Worm (Caenorhabditis elegans) whole organism, early embryonic: ENCODE data around the gene csn-1.
"Not testable (repeated sequence)": the region's sequence is repeated elsewhere in the genome, so short reads cannot be mapped to it uniquely, and the experiment has no call there.

Source experiments
- B0310.2 ChIP-seq: sonication (generic microtip); optimal IDR thresholded peaks from 2 replicates; lab custom pipeline; 2016; ENCODE audit warnings: mild to moderate bottlenecking, missing genetic modification characterization, missing compliant biosample characterization
- F13C5.2 ChIP-seq: sonication (generic microtip); optimal IDR thresholded peaks from 2 replicates; lab custom pipeline; 2017; ENCODE audit warnings: mild to moderate bottlenecking, missing genetic modification characterization, inconsistent platforms, missing compliant biosample characterization
- aly-1 ChIP-seq: sonication (generic microtip); optimal IDR thresholded peaks from 2 replicates; lab custom pipeline; 2016; ENCODE audit warnings: missing genetic modification characterization, missing compliant biosample characterization
- ama-1 ChIP-seq: fragments of 150-350 bp; optimal IDR thresholded peaks from 2 replicates; lab custom pipeline; 2014
- ceh-13 ChIP-seq: fragments of 200-800 bp; sonication (Bioruptor generic); optimal IDR thresholded peaks from 2 replicates; lab custom pipeline; 2018; ENCODE audit warnings: mild to moderate bottlenecking, missing genetic modification characterization, missing compliant biosample characterization
- ceh-36 ChIP-seq: sonication (generic microtip); optimal IDR thresholded peaks from 2 replicates; lab custom pipeline; 2016; ENCODE audit warnings: missing genetic modification characterization, inconsistent platforms, missing compliant biosample characterization
- ets-7 ChIP-seq: sonication (generic microtip); optimal IDR thresholded peaks from 2 replicates; lab custom pipeline; 2016; ENCODE audit warnings: missing genotype, missing genetic modification characterization, missing compliant biosample characterization
- flt-1 ChIP-seq: fragments of 200-800 bp; sonication (Bioruptor generic); IDR thresholded peaks from 2 replicates; pipeline ENCODE4 v1.3.6; 2022; ENCODE audit warnings: missing genetic modification characterization, missing compliant biosample characterization
- hmbx-1 ChIP-seq: sonication (generic microtip); optimal IDR thresholded peaks from 2 replicates; lab custom pipeline; 2016; ENCODE audit warnings: mild to moderate bottlenecking, missing genetic modification characterization, missing compliant biosample characterization
- hmg-4 ChIP-seq: fragments of 200-800 bp; sonication (Bioruptor generic); optimal IDR thresholded peaks from 2 replicates; lab custom pipeline; 2018; ENCODE audit warnings: mild to moderate bottlenecking, missing genetic modification characterization, missing compliant biosample characterization
- hnd-1 ChIP-seq: sonication (generic microtip); optimal IDR thresholded peaks from 2 replicates; lab custom pipeline; 2016; ENCODE audit warnings: missing genetic modification characterization, missing compliant biosample characterization
- pes-1 ChIP-seq: fragments of 200-800 bp; sonication (Bioruptor generic); IDR thresholded peaks from 2 replicates; pipeline ENCODE4 v1.3.6; 2022; ENCODE audit warnings: missing genetic modification reagents, missing genetic modification characterization, missing compliant biosample characterization
- scrt-1 ChIP-seq: fragments of 200-800 bp; sonication (Bioruptor generic); IDR thresholded peaks from 2 replicates; pipeline ENCODE4 v1.3.6; 2022; ENCODE audit warnings: missing genetic modification characterization, missing compliant biosample characterization
- sea-1 ChIP-seq: fragments of 200-800 bp; sonication (Bioruptor generic); conservative IDR thresholded peaks from 2 replicates; pipeline ENCODE4 v1.3.6; 2022; ENCODE audit warnings: missing genetic modification characterization, missing compliant biosample characterization
- tbx-11 ChIP-seq: fragments of 200-800 bp; sonication (Bioruptor generic); IDR thresholded peaks from 2 replicates; pipeline ENCODE4 v1.3.6; 2022; ENCODE audit warnings: missing genetic modification characterization, missing compliant biosample characterization
- tbx-37 ChIP-seq: fragments of 200-800 bp; sonication (Bioruptor generic); conservative IDR thresholded peaks from 2 replicates; pipeline ENCODE4 v1.3.6; 2022; ENCODE audit warnings: missing genetic modification reagents, missing genetic modification characterization, missing compliant biosample characterization
- tra-4 ChIP-seq: sonication (generic microtip); optimal IDR thresholded peaks from 2 replicates; lab custom pipeline; 2017; ENCODE audit warnings: missing genetic modification characterization, missing compliant biosample characterization

Gene csn-1

ce11 chrV:17870569-17870968 is at the start of gene csn-1:
csn-1 (minus strand) TSS chrV:17870651.
- TF ChIP-seq pes-1 (GFP tag; lab: Robert Waterston, UW), result no peak

ce11 chrV:17918726-17919125 is 48.3 kb upstream of the csn-1 start, which contains the start of gene C06H5.8:
C06H5.8 (plus strand) TSS chrV:17919026.
- TF ChIP-seq ceh-36 (tag; lab: Kevin White, UChicago), result no peak
- no peak for TF ChIP-seq B0310.2 (tag; lab: Kevin White, UChicago)
- no peak for TF ChIP-seq ets-7 (tag; lab: Kevin White, UChicago)
- no peak for TF ChIP-seq tbx-37 (GFP tag; lab: Robert Waterston, UW)
- TF ChIP-seq tra-4, result no peak
- TF ChIP-seq hmbx-1 (tag; lab: Kevin White, UChicago), result no peak
- no peak for TF ChIP-seq tbx-11 (GFP tag; lab: Robert Waterston, UW)
- TF ChIP-seq aly-1 (tag; lab: Kevin White, UChicago), result no peak
- no peak for TF ChIP-seq sea-1 (GFP tag; lab: Robert Waterston, UW)
- TF ChIP-seq hmg-4 (GFP tag; lab: Kevin White, UChicago), result no peak
- no peak for TF ChIP-seq flt-1 (GFP tag; lab: Robert Waterston, UW)
- no peak for TF ChIP-seq F13C5.2 (tag; lab: Kevin White, UChicago)
- no peak for TF ChIP-seq scrt-1 (GFP tag; lab: Robert Waterston, UW)
- no peak for TF ChIP-seq hnd-1 (tag; lab: Kevin White, UChicago)
- TF ChIP-seq ceh-13 (GFP tag; lab: Kevin White, UChicago), result no peak
- no peak for TF ChIP-seq pes-1 (GFP tag; lab: Robert Waterston, UW)
- TF ChIP-seq ama-1 (lab: Kevin White, UChicago), result no peak

DNA sequence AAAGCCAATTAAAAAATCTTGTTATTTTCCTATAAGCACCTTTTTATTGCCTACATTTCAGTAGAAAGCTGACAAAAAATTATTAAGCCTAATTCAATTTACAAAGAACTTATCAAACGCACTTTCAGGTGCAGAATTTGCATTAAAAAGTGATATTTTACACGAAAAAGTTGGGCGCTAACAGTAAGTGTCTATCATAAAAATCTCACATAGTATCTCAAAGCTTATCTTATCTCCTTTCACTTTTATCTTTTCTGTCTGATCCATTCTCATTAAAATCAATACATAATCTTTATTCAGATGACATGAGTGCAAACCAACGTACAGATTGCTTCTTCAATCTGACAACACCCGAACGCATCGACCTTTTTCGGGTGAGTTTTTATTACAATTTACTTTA is 39.6 kb upstream of the csn-1 start, which contains the start of gene dcar-1:
Gene dcar-1, plus strand, starts transcription at position 301 of the 400 bp plus-strand sequence.
- TF ChIP-seq ceh-13 (GFP tag; lab: Kevin White, UChicago) (no peak), flt-1 (GFP tag; lab: Robert Waterston, UW) (no peak), B0310.2 (tag; lab: Kevin White, UChicago) (no peak), hmbx-1 (tag; lab: Kevin White, UChicago) (no peak), pes-1 (GFP tag; lab: Robert Waterston, UW) (no peak), F13C5.2 (tag; lab: Kevin White, UChicago) (no peak), hnd-1 (tag; lab: Kevin White, UChicago) (no peak), sea-1 (GFP tag; lab: Robert Waterston, UW) (no peak), ceh-36 (tag; lab: Kevin White, UChicago) (no peak), ets-7 (tag; lab: Kevin White, UChicago) (no peak), hmg-4 (GFP tag; lab: Kevin White, UChicago) (no peak), tbx-37 (GFP tag; lab: Robert Waterston, UW) (no peak), ama-1 (lab: Kevin White, UChicago) (no peak), tra-4 (no peak), tbx-11 (GFP tag; lab: Robert Waterston, UW) (no peak), scrt-1 (GFP tag; lab: Robert Waterston, UW) (no peak), aly-1 (tag; lab: Kevin White, UChicago) (no peak)

- TF ChIP-seq ets-7 (tag; lab: Kevin White, UChicago), result no peak
- no peak for TF ChIP-seq flt-1 (GFP tag; lab: Robert Waterston, UW)
- TF ChIP-seq hmbx-1 (tag; lab: Kevin White, UChicago), result no peak
- TF ChIP-seq scrt-1 (GFP tag; lab: Robert Waterston, UW), result no peak
- TF ChIP-seq aly-1 (tag; lab: Kevin White, UChicago), result no peak
- no peak for TF ChIP-seq tbx-37 (GFP tag; lab: Robert Waterston, UW)
- no peak for TF ChIP-seq pes-1 (GFP tag; lab: Robert Waterston, UW)
- TF ChIP-seq ceh-13 (GFP tag; lab: Kevin White, UChicago), result no peak
- no peak for TF ChIP-seq tra-4
- TF ChIP-seq ama-1 (lab: Kevin White, UChicago), result no peak
- no peak for TF ChIP-seq ceh-36 (tag; lab: Kevin White, UChicago)
- TF ChIP-seq F13C5.2 (tag; lab: Kevin White, UChicago), result no peak
- TF ChIP-seq hmg-4 (GFP tag; lab: Kevin White, UChicago), result no peak
- no peak for TF ChIP-seq sea-1 (GFP tag; lab: Robert Waterston, UW)
- TF ChIP-seq hnd-1 (tag; lab: Kevin White, UChicago), result no peak
- TF ChIP-seq tbx-11 (GFP tag; lab: Robert Waterston, UW), result no peak
- TF ChIP-seq B0310.2 (tag; lab: Kevin White, UChicago), result no peak
These were observed 35.3 kb upstream of the csn-1 start for ce11 chrV:17905765-17906164.

DNA sequence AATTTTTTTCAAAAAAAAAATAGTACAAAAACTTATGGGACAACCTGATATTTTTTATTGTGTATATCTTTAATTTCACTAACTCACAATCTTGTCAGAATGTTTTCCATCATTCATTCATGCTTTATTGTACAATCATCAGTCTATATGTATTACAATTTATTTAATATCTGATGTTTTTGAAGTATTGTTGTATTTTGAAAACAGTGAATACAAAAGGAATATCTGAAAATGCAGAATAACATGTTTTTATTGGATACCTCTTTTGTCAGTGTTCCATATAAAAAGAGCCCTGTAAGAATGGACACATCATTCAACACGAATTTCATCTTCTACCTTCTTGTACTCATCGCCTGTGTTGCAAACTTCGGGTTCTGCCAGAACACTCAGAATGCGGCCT is 33.4 kb upstream of the csn-1 start, which contains the start of gene C06H5.14:
Gene C06H5.14, plus strand, starts transcription at position 301 of the 400 bp plus-strand sequence.
- TF ChIP-seq ceh-13 (GFP tag; lab: Kevin White, UChicago); pes-1 (GFP tag; lab: Robert Waterston, UW); F13C5.2 (tag; lab: Kevin White, UChicago): not testable (repeated sequence)

DNA sequence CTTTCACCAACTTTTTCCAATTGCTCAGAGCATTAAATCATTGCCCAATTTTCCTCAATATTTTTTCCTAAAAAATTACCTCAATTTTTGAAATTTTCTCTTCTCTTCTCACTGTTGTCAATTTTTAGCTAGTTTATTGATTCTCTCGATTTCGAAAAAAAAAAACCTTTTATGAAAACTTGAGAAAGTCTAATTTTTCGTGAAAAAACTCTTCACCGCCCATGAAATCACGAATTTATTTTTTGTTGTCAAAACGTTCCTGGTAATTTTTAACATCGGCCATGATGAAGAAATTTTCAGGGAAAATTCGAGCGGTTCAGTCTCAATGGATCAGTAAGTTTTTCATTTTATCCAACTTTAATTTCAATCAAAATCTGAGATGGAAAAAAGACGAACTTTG is 29.1 kb upstream of the csn-1 start, which contains the start of gene fbxa-157:
Gene fbxa-157, plus strand, starts transcription at position 301 of the 400 bp plus-strand sequence.
- TF ChIP-seq aly-1 (tag; lab: Kevin White, UChicago) (no peak), hmg-4 (GFP tag; lab: Kevin White, UChicago) (no peak), tbx-11 (GFP tag; lab: Robert Waterston, UW) (no peak), ceh-13 (GFP tag; lab: Kevin White, UChicago) (no peak), hmbx-1 (tag; lab: Kevin White, UChicago) (no peak), ceh-36 (tag; lab: Kevin White, UChicago) (no peak), F13C5.2 (tag; lab: Kevin White, UChicago) (no peak), flt-1 (GFP tag; lab: Robert Waterston, UW) (no peak), tbx-37 (GFP tag; lab: Robert Waterston, UW) (no peak)

- TF ChIP-seq flt-1 (GFP tag; lab: Robert Waterston, UW); ceh-13 (GFP tag; lab: Kevin White, UChicago); tra-4: not testable (repeated sequence)
These were observed 27.2 kb upstream of the csn-1 start, which contains the start of gene C06H5.13 for ce11 chrV:17897646-17898045. C06H5.13 (minus strand) TSS chrV:17897746.
